Fruit fly (Drosophila melanogaster): Measurements from ENCODE around the gene CG10466.

DNA sequence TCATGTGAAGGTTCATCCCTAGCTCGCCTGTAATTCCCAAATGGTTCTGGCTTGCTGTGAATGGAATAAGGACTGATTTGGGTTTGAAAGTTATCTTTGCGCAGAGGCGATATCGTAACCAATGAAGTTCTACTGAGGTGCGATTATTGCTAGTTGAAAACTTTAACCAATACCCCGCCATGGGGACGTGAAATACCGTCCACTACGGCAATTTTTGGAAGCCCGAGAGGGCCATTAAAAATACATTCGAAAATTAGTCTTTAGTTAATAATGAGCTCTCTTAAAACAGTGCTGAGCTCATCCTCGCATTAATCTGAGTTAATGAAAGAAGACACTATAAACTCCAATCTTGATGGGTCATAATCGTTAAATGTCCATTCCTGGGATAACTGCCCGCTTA is 18.7 kb downstream of the CG10466 start:
- TF ChIP-seq CG31224 (GFP tag; IDR thresholded peaks at IDR 0.05) (no peak), Doc3 (GFP tag; IDR thresholded peaks at IDR 0.05; ENCODE audit: partially characterized antibody) (no peak), lola (GFP tag; optimal IDR thresholded peaks at IDR 0.05) (no peak), inv (GFP tag; IDR thresholded peaks at IDR 0.05; ENCODE audit: partially characterized antibody) (no peak), NC2β (GFP tag; optimal IDR thresholded peaks at IDR 0.05) (no peak), sqz (GFP tag; optimal IDR thresholded peaks at IDR 0.05) (no peak), ATbp (GFP tag; optimal IDR thresholded peaks at IDR 0.05) (no peak), CG7357 (GFP tag; IDR thresholded peaks at IDR 0.05) (no peak)
